Worm (Caenorhabditis elegans): ENCODE data around the gene srbc-38.

The srbc-38 gene

ce11 chrV:695914-696313 is 11.1 kb upstream of the srbc-38 start, which contains the start of gene srj-52:
srj-52 (minus strand) TSS chrV:696014.
- no peak for TF ChIP-seq unc-62 (GFP tag; optimal IDR thresholded peaks at IDR 0.05)

- TF ChIP-seq unc-62 (GFP tag; optimal IDR thresholded peaks at IDR 0.05): no peak
Measured at ce11 chrV:699051-699450, 8.0 kb upstream of the srbc-38 start.

ce11 chrV:699489-700129 is 7.4 kb upstream of the srbc-38 start, which contains the start of the genes ugt-29 and srx-5:
ugt-29 (minus strand) TSS chrV:699589.
srx-5 (plus strand) TSS chrV:700079.
- TF ChIP-seq unc-62 (GFP tag; optimal IDR thresholded peaks at IDR 0.05): no peak

- no peak for TF ChIP-seq unc-62 (GFP tag; optimal IDR thresholded peaks at IDR 0.05)
Measured at ce11 chrV:702260-702659, 4.8 kb upstream of the srbc-38 start, which contains the start of gene srbc-37. srbc-37 (plus strand) TSS chrV:702560.

- no peak for TF ChIP-seq unc-62 (GFP tag; optimal IDR thresholded peaks at IDR 0.05)
Measured at ce11 chrV:708808-709207, 1.8 kb downstream of the srbc-38 start, which contains the start of gene srbc-39. srbc-39 (plus strand) TSS chrV:709108.

- TF ChIP-seq unc-62 (GFP tag; optimal IDR thresholded peaks at IDR 0.05): no peak
Measured at ce11 chrV:712882-713281, 5.9 kb downstream of the srbc-38 start, which contains the start of gene cyp-33C11. cyp-33C11 (minus strand) TSS chrV:712982.

ce11 chrV:719731-720130 is 12.7 kb downstream of the srbc-38 start, which contains the start of gene srbc-40:
srbc-40 (minus strand) TSS chrV:719831.
- TF ChIP-seq unc-62 (GFP tag; optimal IDR thresholded peaks at IDR 0.05): no peak

ce11 chrV:722889-723288 is 15.9 kb downstream of the srbc-38 start:
- no peak for TF ChIP-seq unc-62 (GFP tag; optimal IDR thresholded peaks at IDR 0.05)

ce11 chrV:723895-724352 is 16.9 kb downstream of the srbc-38 start, which contains the start of gene fbxb-72:
fbxb-72 (minus strand) TSS chrV:723952.
- no peak for TF ChIP-seq unc-62 (GFP tag; optimal IDR thresholded peaks at IDR 0.05)

- TF ChIP-seq unc-62 (GFP tag; optimal IDR thresholded peaks at IDR 0.05): no peak
Measured at ce11 chrV:724470-724890, 17.5 kb downstream of the srbc-38 start.

- TF ChIP-seq unc-62 (GFP tag; optimal IDR thresholded peaks at IDR 0.05): no peak
Measured at ce11 chrV:724946-725806, 18.2 kb downstream of the srbc-38 start.

- no peak for TF ChIP-seq unc-62 (GFP tag; optimal IDR thresholded peaks at IDR 0.05)
Measured at ce11 chrV:725807-726572, 19.0 kb downstream of the srbc-38 start.

- TF ChIP-seq unc-62 (GFP tag; optimal IDR thresholded peaks at IDR 0.05): no peak
Measured at ce11 chrV:726573-727483, 19.8 kb downstream of the srbc-38 start.

ce11 chrV:727484-728351 is 20.7 kb downstream of the srbc-38 start, which contains the start of the genes icl-1 and srh-2:
icl-1 (minus strand) TSS chrV:728004.
srh-2 (plus strand) TSS chrV:728301.
- TF ChIP-seq unc-62 (GFP tag; optimal IDR thresholded peaks at IDR 0.05): no peak

Measured in whole organism, dauer.